Worm (Caenorhabditis elegans): ENCODE measurements around the gene Y46H3D.1.

DNA sequence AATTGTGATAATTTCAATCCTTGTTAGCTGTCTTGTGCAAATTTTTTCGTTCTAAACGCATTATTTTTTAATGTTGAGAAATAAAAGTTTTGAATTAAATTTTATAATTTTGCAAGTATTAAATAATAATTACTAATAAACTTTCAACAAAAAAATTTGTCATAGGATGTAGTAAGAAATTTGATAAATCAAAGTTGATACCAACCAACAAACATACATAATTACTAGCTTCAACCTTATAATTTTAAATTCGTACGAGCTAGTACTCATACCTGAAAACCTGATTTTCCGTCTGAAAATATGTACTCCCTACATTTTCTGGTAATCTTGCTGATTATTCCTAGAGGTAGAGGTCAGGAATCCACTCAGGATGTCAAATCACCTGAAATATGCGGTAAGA, 8.7 kb downstream of the Y46H3D.1 start, which contains the start of gene irld-44:
- TF ChIP-seq T22C8.4 (GFP tag; IDR thresholded peaks at IDR 0.05) (no peak), med-1 (GFP tag; optimal IDR thresholded peaks at IDR 0.05; ENCODE audit: insufficient read depth) (no peak), cog-1 (tag; optimal IDR thresholded peaks at IDR 0.05) (no peak), flt-1 (GFP tag; IDR thresholded peaks at IDR 0.05) (no peak), ref-1 (GFP tag; conservative IDR thresholded peaks at IDR 0.05) (no peak), tab-1 (GFP tag; IDR thresholded peaks at IDR 0.05) (no peak), ztf-23 (GFP tag; IDR thresholded peaks at IDR 0.05) (no peak)
